Worm (Caenorhabditis elegans) whole organism, mixed stage, embryonic: ENCODE data around the gene wht-2.
A peak's percentile ranks its signal among the peaks of the same experiment; 100 is the strongest.

Source experiments
- M03D4.4 ChIP-seq: sonication (generic microtip); optimal IDR thresholded peaks from 2 replicates; lab custom pipeline; 2017; ENCODE audit warnings: mild to moderate bottlenecking, missing genetic modification characterization, missing compliant biosample characterization
- blmp-1 ChIP-seq: fragments of 150-350 bp; optimal IDR thresholded peaks from 2 replicates; lab custom pipeline; 2014; ENCODE audit warnings: missing biosample characterization, missing genetic modification characterization
- ceh-39 ChIP-seq: fragments of 150-350 bp; optimal IDR thresholded peaks from 2 replicates; lab custom pipeline; 2014; ENCODE audit warnings: missing biosample characterization, missing genetic modification characterization
- ceh-43 ChIP-seq: fragments of 200-800 bp; sonication (Bioruptor generic); optimal IDR thresholded peaks from 2 replicates; lab custom pipeline; 2018; ENCODE audit warnings: mild to moderate bottlenecking, missing genetic modification characterization, moderate library complexity, missing compliant biosample characterization
- ceh-83 ChIP-seq: fragments of 200-800 bp; sonication (Bioruptor generic); optimal IDR thresholded peaks from 2 replicates; lab custom pipeline; 2018; ENCODE audit warnings: mild to moderate bottlenecking, missing genetic modification characterization, missing compliant biosample characterization
- ces-1 ChIP-seq: fragments of 150-350 bp; optimal IDR thresholded peaks from 2 replicates; lab custom pipeline; 2014; ENCODE audit warnings: missing biosample characterization, missing genetic modification reagents, missing genetic modification characterization
- drap-1 ChIP-seq: fragments of 200-800 bp; sonication (Bioruptor generic); optimal IDR thresholded peaks from 3 replicates; lab custom pipeline; 2018; ENCODE audit warnings: mild to moderate bottlenecking, missing genetic modification characterization, missing compliant biosample characterization
- elt-1 ChIP-seq: sonication (generic microtip); optimal IDR thresholded peaks from 2 replicates; lab custom pipeline; 2017; ENCODE audit warnings: missing genetic modification characterization, mild to moderate bottlenecking, missing compliant biosample characterization, antibody characterized with exemption, moderate library complexity, borderline replicate concordance; ENCODE audit not compliant: insufficient read depth
- elt-3 ChIP-seq: fragments of 150-350 bp; optimal IDR thresholded peaks from 2 replicates; lab custom pipeline; 2014; ENCODE audit warnings: missing biosample characterization, missing genetic modification characterization
- flh-1 ChIP-seq: fragments of 200-800 bp; sonication (Bioruptor generic); optimal IDR thresholded peaks from 2 replicates; lab custom pipeline; 2018; ENCODE audit warnings: mild to moderate bottlenecking, missing genetic modification characterization, moderate library complexity, missing compliant biosample characterization
- ham-2 ChIP-seq: fragments of 200-800 bp; sonication (Bioruptor generic); optimal IDR thresholded peaks from 2 replicates; lab custom pipeline; 2018; ENCODE audit warnings: mild to moderate bottlenecking, missing genetic modification characterization, missing compliant biosample characterization
- hlh-1 ChIP-seq: fragments of 150-350 bp; optimal IDR thresholded peaks from 2 replicates; lab custom pipeline; 2014; ENCODE audit warnings: missing biosample characterization, missing genetic modification reagents, missing genetic modification characterization
- lin-13 ChIP-seq: fragments of 150-350 bp; optimal IDR thresholded peaks from 2 replicates; lab custom pipeline; 2014; ENCODE audit warnings: missing biosample characterization, missing genetic modification characterization
- lin-32 ChIP-seq: fragments of 200-800 bp; sonication (Bioruptor generic); optimal IDR thresholded peaks from 2 replicates; lab custom pipeline; 2018; ENCODE audit warnings: mild to moderate bottlenecking, missing genetic modification characterization, missing compliant biosample characterization
- lsy-2 ChIP-seq: fragments of 150-350 bp; optimal IDR thresholded peaks from 2 replicates; lab custom pipeline; 2014; ENCODE audit warnings: missing biosample characterization, missing genetic modification characterization
- mab-5 ChIP-seq: fragments of 150-350 bp; optimal IDR thresholded peaks from 2 replicates; lab custom pipeline; 2014; ENCODE audit warnings: missing biosample characterization, missing genetic modification characterization
- mep-1 ChIP-seq: fragments of 150-350 bp; optimal IDR thresholded peaks from 2 replicates; lab custom pipeline; 2017; ENCODE audit warnings: missing biosample characterization, missing genetic modification reagents, missing genetic modification characterization, inconsistent platforms
- mls-2 ChIP-seq: sonication (generic microtip); optimal IDR thresholded peaks from 2 replicates; lab custom pipeline; 2016; ENCODE audit warnings: mild to moderate bottlenecking, missing genetic modification characterization, moderate library complexity, missing compliant biosample characterization
- nhr-12 ChIP-seq: fragments of 150-350 bp; optimal IDR thresholded peaks from 2 replicates; lab custom pipeline; 2014; ENCODE audit warnings: missing biosample characterization, missing genetic modification characterization
- nhr-2 ChIP-seq: fragments of 150-350 bp; optimal IDR thresholded peaks from 2 replicates; lab custom pipeline; 2014; ENCODE audit warnings: missing biosample characterization, missing genetic modification characterization
- nhr-237 ChIP-seq: fragments of 150-350 bp; optimal IDR thresholded peaks from 2 replicates; lab custom pipeline; 2014; ENCODE audit warnings: missing biosample characterization, missing genetic modification characterization
- nhr-28 ChIP-seq: fragments of 150-350 bp; optimal IDR thresholded peaks from 2 replicates; lab custom pipeline; 2014; ENCODE audit warnings: missing biosample characterization, missing genetic modification characterization
- nhr-76 ChIP-seq: sonication (generic microtip); optimal IDR thresholded peaks from 2 replicates; lab custom pipeline; 2017; ENCODE audit warnings: missing biosample characterization, missing genetic modification characterization
- pha-4 ChIP-seq: fragments of 150-350 bp; optimal IDR thresholded peaks from 2 replicates; lab custom pipeline; 2018; ENCODE audit warnings: missing biosample characterization, missing genetic modification reagents, missing genetic modification characterization
- snpc-4 ChIP-seq: fragments of 150-350 bp; optimal IDR thresholded peaks from 2 replicates; lab custom pipeline; 2014; ENCODE audit warnings: missing biosample characterization, missing genetic modification characterization
- sptf-1 ChIP-seq: sonication (generic microtip); optimal IDR thresholded peaks from 2 replicates; lab custom pipeline; 2017; ENCODE audit warnings: mild to moderate bottlenecking, missing genetic modification characterization, moderate library complexity, missing compliant biosample characterization
- tbx-8 ChIP-seq: fragments of 200-800 bp; sonication (Bioruptor generic); optimal IDR thresholded peaks from 2 replicates; lab custom pipeline; 2018; ENCODE audit warnings: mild to moderate bottlenecking, missing genetic modification characterization, moderate library complexity, missing compliant biosample characterization
- unc-120 ChIP-seq: sonication (generic microtip); optimal IDR thresholded peaks from 2 replicates; lab custom pipeline; 2017; ENCODE audit warnings: missing genetic modification characterization, missing compliant biosample characterization; ENCODE audit not compliant: poor library complexity, severe bottlenecking
- unc-39 ChIP-seq: fragments of 150-350 bp; optimal IDR thresholded peaks from 2 replicates; lab custom pipeline; 2014; ENCODE audit warnings: missing biosample characterization, missing genetic modification characterization
- zip-8 ChIP-seq: fragments of 150-350 bp; optimal IDR thresholded peaks from 2 replicates; lab custom pipeline; 2014; ENCODE audit warnings: missing biosample characterization, missing genetic modification characterization
- ztf-11 ChIP-seq: fragments of 150-350 bp; optimal IDR thresholded peaks from 2 replicates; lab custom pipeline; 2014; ENCODE audit warnings: missing biosample characterization, missing genetic modification characterization

Gene wht-2

DNA sequence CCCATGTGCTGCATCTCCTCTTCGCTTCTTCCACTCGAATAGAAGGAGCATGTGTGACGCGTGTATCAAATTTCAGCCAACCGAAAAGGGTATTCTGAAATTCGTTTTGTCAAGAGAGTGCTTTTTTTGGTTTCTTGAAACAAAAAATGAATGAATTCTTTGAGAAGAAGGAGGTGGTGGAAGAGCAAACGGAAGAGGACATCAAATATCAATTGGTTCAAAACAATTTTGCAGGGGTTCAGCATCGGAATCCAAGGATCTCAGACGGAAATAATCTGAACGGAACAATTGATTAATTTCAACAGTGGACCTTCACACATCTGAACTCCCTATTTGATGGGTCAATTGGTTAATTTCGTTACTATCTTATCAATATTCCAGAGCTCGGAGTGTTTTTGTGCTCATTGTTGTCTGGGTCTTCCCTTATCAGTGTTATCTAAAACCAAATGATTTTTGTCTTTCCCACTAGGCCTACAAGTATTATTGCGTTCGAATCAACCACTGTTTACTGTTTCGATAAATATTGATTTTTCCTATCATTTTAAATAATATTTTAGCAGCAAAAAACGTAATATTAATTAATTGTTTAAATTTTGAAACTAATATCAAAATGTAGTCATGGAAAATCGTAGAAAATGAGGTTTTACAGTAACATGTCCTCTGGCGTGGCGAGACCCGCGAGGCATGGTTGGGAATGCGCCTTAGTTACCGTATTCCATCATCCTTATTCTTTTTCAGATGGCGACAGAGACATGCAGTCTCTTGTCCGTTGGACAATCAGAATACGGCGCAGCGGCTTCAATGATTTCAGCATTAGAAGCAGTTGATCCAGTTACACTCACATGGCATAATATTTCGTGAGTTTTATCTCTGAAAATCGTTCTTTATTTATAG is at the start of gene wht-2, which contains the start of gene C10C6.13:
TSS of gene wht-2 (plus strand) at position 739 of the 894 bp plus-strand sequence.
TSS of gene C10C6.13 (minus strand) at position 51 of the 894 bp plus-strand sequence.
- no peak for TF ChIP-seq mep-1
- TF ChIP-seq elt-1: no peak
- no peak for TF ChIP-seq nhr-12
- no peak for TF ChIP-seq nhr-28 (tag; lab: Kevin White, UChicago)
- no peak for TF ChIP-seq mls-2 (tag; lab: Kevin White, UChicago)
- TF ChIP-seq mab-5 (tag; lab: Kevin White, UChicago): no peak
- no peak for TF ChIP-seq hlh-1 (tag; lab: Kevin White, UChicago)
- TF ChIP-seq ceh-39 (tag; lab: Kevin White, UChicago): no peak
- TF ChIP-seq lin-32 (GFP tag; lab: Kevin White, UChicago): no peak
- TF ChIP-seq, all 35 proteins: peak for 0

DNA sequence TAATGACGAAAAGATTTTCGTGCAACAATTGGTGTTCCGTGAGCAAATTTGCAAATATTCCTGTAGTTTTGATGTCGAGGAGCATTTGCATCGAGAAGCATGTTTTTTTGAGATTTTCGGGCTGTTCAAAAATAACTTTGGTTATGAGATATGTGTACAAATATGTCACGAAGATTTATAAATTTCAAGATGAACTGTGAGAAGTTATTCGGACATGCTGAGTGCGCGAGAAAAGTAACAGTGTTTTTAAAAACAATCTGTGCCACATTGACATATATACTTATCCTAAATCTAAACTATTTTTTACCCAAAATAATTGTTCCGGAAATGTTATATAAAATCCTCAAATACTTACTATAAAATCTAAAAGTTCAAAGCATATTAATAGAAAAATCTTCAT is 48.5 kb upstream of the wht-2 start, which contains the start of gene F22B3.7:
TSS of gene F22B3.7 (minus strand) at position 101 of the 400 bp plus-strand sequence.
- TF ChIP-seq nhr-237 (tag; lab: Kevin White, UChicago): no peak
- TF ChIP-seq ceh-83 (GFP tag; lab: Kevin White, UChicago): no peak
- TF ChIP-seq zip-8 (tag; lab: Kevin White, UChicago): no peak
- TF ChIP-seq mab-5 (tag; lab: Kevin White, UChicago): no peak
- TF ChIP-seq snpc-4 (tag; lab: Kevin White, UChicago): no peak
- TF ChIP-seq nhr-28 (tag; lab: Kevin White, UChicago): no peak
- no peak for TF ChIP-seq nhr-76 (tag; lab: Kevin White, UChicago)
- no peak for TF ChIP-seq ces-1 (GFP tag; lab: Kevin White, UChicago)
- no peak for TF ChIP-seq tbx-8 (GFP tag; lab: Kevin White, UChicago)
- TF ChIP-seq elt-3 (tag; lab: Kevin White, UChicago): no peak
- TF ChIP-seq hlh-1 (tag; lab: Kevin White, UChicago): no peak
- no peak for TF ChIP-seq lin-32 (GFP tag; lab: Kevin White, UChicago)
- TF ChIP-seq mep-1: no peak
- no peak for TF ChIP-seq unc-39
- no peak for TF ChIP-seq ceh-43 (GFP tag; lab: Kevin White, UChicago)
- TF ChIP-seq blmp-1 (tag; lab: Kevin White, UChicago): no peak
- no peak for TF ChIP-seq unc-120 (tag; lab: Kevin White, UChicago)
- TF ChIP-seq lin-13 (tag; lab: Kevin White, UChicago): no peak
- no peak for TF ChIP-seq sptf-1
- TF ChIP-seq ham-2 (GFP tag; lab: Kevin White, UChicago): no peak

DNA sequence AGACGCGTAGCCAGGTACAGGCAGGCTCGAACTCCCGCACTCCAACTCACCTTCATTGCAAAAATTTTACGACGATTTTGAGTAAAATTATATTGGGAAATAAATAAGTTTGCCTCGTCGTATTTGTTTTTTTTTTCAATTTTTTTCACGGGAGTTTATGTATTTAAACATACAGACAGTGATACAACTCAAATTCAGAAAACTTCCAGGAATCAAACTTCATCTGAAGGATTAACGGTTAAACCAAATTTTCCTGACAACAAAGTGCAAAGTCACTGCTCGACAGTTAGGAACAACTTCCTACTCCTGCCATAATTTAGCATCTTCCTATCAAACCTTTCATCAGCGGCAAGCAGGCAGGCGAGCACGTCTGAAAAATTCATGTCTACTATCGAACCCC is 45.4 kb upstream of the wht-2 start, which contains the start of gene F22B3.8:
TSS of gene F22B3.8 (minus strand) at position 101 of the 400 bp plus-strand sequence.
- no peak for TF ChIP-seq mls-2 (tag; lab: Kevin White, UChicago)
- no peak for TF ChIP-seq zip-8 (tag; lab: Kevin White, UChicago)

DNA sequence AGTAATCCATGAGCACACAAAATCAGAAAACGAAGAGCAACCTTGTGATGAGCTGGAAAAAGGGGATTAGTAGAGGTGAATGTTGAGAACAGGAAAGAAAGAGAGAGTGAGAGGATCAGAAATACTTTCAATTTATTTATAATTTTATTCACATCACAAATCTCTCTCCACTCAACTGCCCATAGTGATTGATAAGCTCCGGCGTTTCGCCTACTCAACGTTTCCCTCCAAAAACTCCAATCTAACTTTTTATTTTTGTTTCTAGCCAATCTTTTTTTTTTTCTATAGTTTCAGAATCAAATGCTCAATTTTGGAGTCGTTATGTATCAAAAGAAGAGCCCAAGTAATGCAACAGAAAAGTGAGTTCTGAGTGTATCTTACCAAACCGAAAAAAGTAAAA is 44.8 kb upstream of the wht-2 start, which contains the start of gene kin-4:
TSS of gene kin-4 (plus strand) at position 301 of the 400 bp plus-strand sequence.
- no peak for TF ChIP-seq hlh-1 (tag; lab: Kevin White, UChicago)
- no peak for TF ChIP-seq nhr-237 (tag; lab: Kevin White, UChicago)
- no peak for TF ChIP-seq lin-32 (GFP tag; lab: Kevin White, UChicago)
- no peak for TF ChIP-seq ztf-11 (tag; lab: Kevin White, UChicago)
- no peak for TF ChIP-seq unc-39
- TF ChIP-seq nhr-76 (tag; lab: Kevin White, UChicago): no peak
- no peak for TF ChIP-seq nhr-12
- no peak for TF ChIP-seq ces-1 (GFP tag; lab: Kevin White, UChicago)
- no peak for TF ChIP-seq ceh-39 (tag; lab: Kevin White, UChicago)
- no peak for TF ChIP-seq pha-4 (tag; lab: Kevin White, UChicago)
- TF ChIP-seq, all 35 proteins: peak for 0

DNA sequence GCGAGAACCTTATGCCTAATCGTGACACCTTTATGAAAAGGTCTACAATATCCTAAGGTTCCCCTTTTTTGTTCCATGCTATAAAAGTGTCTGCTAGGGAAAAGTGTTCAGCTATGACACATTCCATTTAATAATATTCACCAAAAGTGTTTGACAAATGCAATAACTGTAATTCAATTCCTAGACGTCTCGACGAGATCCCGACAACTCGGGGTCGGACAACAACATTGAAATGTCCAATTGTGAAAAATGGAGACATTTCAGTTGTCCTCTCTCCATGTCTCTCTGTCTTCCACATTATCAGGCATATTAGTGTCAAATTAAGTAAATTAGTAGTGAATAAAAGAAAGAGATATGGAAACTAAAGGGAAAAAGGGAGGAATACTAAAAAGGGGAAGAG is 38.8 kb upstream of the wht-2 start:
- TF ChIP-seq M03D4.4 (no peak), ces-1 (GFP tag; lab: Kevin White, UChicago) (peak; percentile 98)

DNA sequence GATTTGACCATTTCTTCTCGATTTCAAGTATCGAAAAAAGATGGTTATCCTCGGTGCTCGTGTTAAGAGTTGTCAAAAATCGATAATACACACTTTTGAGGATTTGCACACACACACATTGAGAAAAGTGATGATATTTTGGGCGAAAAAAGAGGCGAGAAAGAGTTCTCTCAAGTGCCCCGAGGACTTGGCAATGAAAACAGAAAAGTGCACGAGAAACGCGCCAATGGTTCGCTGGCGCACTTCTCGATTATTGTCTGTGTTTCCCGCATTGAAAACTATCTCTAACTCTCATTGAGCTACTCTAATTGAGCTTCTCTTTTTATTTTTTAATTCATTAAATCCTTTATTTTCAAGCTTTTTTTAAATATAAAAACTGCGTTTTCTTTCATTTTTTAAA is 36.5 kb upstream of the wht-2 start:
- TF ChIP-seq nhr-237 (tag; lab: Kevin White, UChicago): peak; percentile 68
- TF ChIP-seq zip-8 (tag; lab: Kevin White, UChicago): no peak
- TF ChIP-seq ztf-11 (tag; lab: Kevin White, UChicago): peak; percentile 39
- TF ChIP-seq hlh-1 (tag; lab: Kevin White, UChicago): peak; percentile 28
- no peak for TF ChIP-seq drap-1
- TF ChIP-seq ces-1 (GFP tag; lab: Kevin White, UChicago): peak; percentile 50
- no peak for TF ChIP-seq ham-2 (GFP tag; lab: Kevin White, UChicago)
- TF ChIP-seq unc-120 (tag; lab: Kevin White, UChicago): no peak
- TF ChIP-seq lsy-2 (tag; lab: Kevin White, UChicago): peak; percentile 53
- no peak for TF ChIP-seq flh-1 (GFP tag; lab: Kevin White, UChicago)
- peak; percentile 61 for TF ChIP-seq pha-4 (tag; lab: Kevin White, UChicago)
- no peak for TF ChIP-seq nhr-2 (tag; lab: Kevin White, UChicago)
- TF ChIP-seq mls-2 (tag; lab: Kevin White, UChicago): no peak
- no peak for TF ChIP-seq mab-5 (tag; lab: Kevin White, UChicago)
- peak; percentile 47 for TF ChIP-seq mep-1
- peak; percentile 26 for TF ChIP-seq lin-13 (tag; lab: Kevin White, UChicago)
- TF ChIP-seq, all 35 proteins: peak for 8
